Fruit fly (Drosophila melanogaster): ENCODE results near the gene Tdrd3.

The Tdrd3 gene

dm6 chr3L:14784949-14785408 is 1.6 kb upstream of the Tdrd3 start (continued):
- TF ChIP-seq exex (tag; optimal IDR thresholded peaks at IDR 0.05) = peak; percentile 90
- TF ChIP-seq CG17328 (GFP tag; IDR thresholded peaks at IDR 0.05) = peak; percentile 90
- no peak for TF ChIP-seq CG15479 (GFP tag; optimal IDR thresholded peaks at IDR 0.05)
- TF ChIP-seq sug (tag; optimal IDR thresholded peaks at IDR 0.05) = peak; percentile 93
- peak; percentile 72 for TF ChIP-seq Hey (tag; optimal IDR thresholded peaks at IDR 0.05)
- TF ChIP-seq fd3F (GFP tag; optimal IDR thresholded peaks at IDR 0.05) = peak; percentile 95
- peak; percentile 94 for TF ChIP-seq cato (GFP tag; optimal IDR thresholded peaks at IDR 0.05; ENCODE audit: borderline replicate concordance)
- peak; percentile 88 for TF ChIP-seq wor (GFP tag; IDR thresholded peaks at IDR 0.05)
- TF ChIP-seq Atf3 (GFP tag; optimal IDR thresholded peaks at IDR 0.05) = peak; percentile 92
- TF ChIP-seq TFAM (GFP tag; optimal IDR thresholded peaks at IDR 0.05) = peak; percentile 64
- peak; percentile 90 for TF ChIP-seq croc (GFP tag; conservative IDR thresholded peaks at IDR 0.05)
- TF ChIP-seq CG6175 (GFP tag; IDR thresholded peaks at IDR 0.05) = peak; percentile 76; the same call in 2 of the 3 replicates
- peak; percentile 92 for TF ChIP-seq CG10274 (GFP tag; optimal IDR thresholded peaks at IDR 0.05)
- TF ChIP-seq salm (tag; optimal IDR thresholded peaks at IDR 0.05) = peak; percentile 95
- peak; percentile 88 for TF ChIP-seq HLH3B (GFP tag; IDR thresholded peaks at IDR 0.05)
- TF ChIP-seq h (optimal IDR thresholded peaks at IDR 0.05) = no peak
- no peak for TF ChIP-seq sna (GFP tag; IDR thresholded peaks at IDR 0.05; ENCODE audit: partially characterized antibody)
- peak; percentile 96 for TF ChIP-seq CG6689 (GFP tag; IDR thresholded peaks at IDR 0.05)
- TF ChIP-seq CG9215 (GFP tag; IDR thresholded peaks at IDR 0.05) = peak; percentile 89
- TF ChIP-seq fd102C (GFP tag; optimal IDR thresholded peaks at IDR 0.05) = peak; percentile 60
- TF ChIP-seq CG33213 (GFP tag; optimal IDR thresholded peaks at IDR 0.05) = peak; percentile 90
- peak; percentile 88 for TF ChIP-seq CG30020 (tag; optimal IDR thresholded peaks at IDR 0.05)
- TF ChIP-seq Hr51 (GFP tag; optimal IDR thresholded peaks at IDR 0.05) = peak; percentile 90 to 98
- TF ChIP-seq CG18476 (GFP tag; optimal IDR thresholded peaks at IDR 0.05) = peak; percentile 97
- TF ChIP-seq CG3281 (GFP tag; optimal IDR thresholded peaks at IDR 0.05) = peak; percentile 98
- peak; percentile 64 for TF ChIP-seq CG6272 (GFP tag; IDR thresholded peaks at IDR 0.05)
- TF ChIP-seq D (optimal IDR thresholded peaks at IDR 0.05) = no peak
- TF ChIP-seq D (GFP tag; optimal IDR thresholded peaks at IDR 0.05) = peak; percentile 98
- TF ChIP-seq trem (tag; optimal IDR thresholded peaks at IDR 0.05) = peak; percentile 95
- TF ChIP-seq CG17361 (GFP tag; IDR thresholded peaks at IDR 0.05) = peak; percentile 99
- TF ChIP-seq gro (GFP tag; optimal IDR thresholded peaks at IDR 0.05) = peak; percentile 93
- TF ChIP-seq CG8290 (GFP tag; optimal IDR thresholded peaks at IDR 0.05) = peak; percentile 95
- TF ChIP-seq CG8290 (tag; optimal IDR thresholded peaks at IDR 0.05) = peak; percentile 74 to 91
- peak; percentile 96 for TF ChIP-seq caup (GFP tag; optimal IDR thresholded peaks at IDR 0.05; ENCODE audit: severe bottlenecking)
- no peak for TF ChIP-seq pzg (GFP tag; optimal IDR thresholded peaks at IDR 0.05)
- TF ChIP-seq fu2 (GFP tag; optimal IDR thresholded peaks at IDR 0.05) = peak; percentile 82
- peak; percentile 82 for TF ChIP-seq sima (GFP tag; optimal IDR thresholded peaks at IDR 0.05)
- TF ChIP-seq gcm (GFP tag; optimal IDR thresholded peaks at IDR 0.05) = peak; percentile 98
- no peak for TF ChIP-seq hth (optimal IDR thresholded peaks at IDR 0.05)
- peak; percentile 89; the same call in 2 of the 3 replicates for TF ChIP-seq so (GFP tag; IDR thresholded peaks at IDR 0.05)
- TF ChIP-seq lola (GFP tag; optimal IDR thresholded peaks at IDR 0.05) = peak in 1 of 3 experiments; percentile 98
- TF ChIP-seq CG7963 (GFP tag; IDR thresholded peaks at IDR 0.05; ENCODE audit: partially characterized antibody) = no peak
- peak; percentile 97 for TF ChIP-seq Abd-B (GFP tag; optimal IDR thresholded peaks at IDR 0.05)
- TF ChIP-seq jigr1 (GFP tag; IDR thresholded peaks at IDR 0.05) = peak; percentile 84; the same call in 2 of the 3 replicates
- peak; percentile 96 for TF ChIP-seq az2 (GFP tag; optimal IDR thresholded peaks at IDR 0.05)
- TF ChIP-seq crp (GFP tag; optimal IDR thresholded peaks at IDR 0.05) = peak in 1 of 2 experiments; percentile 49
- peak; percentile 97 for TF ChIP-seq tap (tag; optimal IDR thresholded peaks at IDR 0.05)
- peak; percentile 98 for TF ChIP-seq CG15269 (tag; optimal IDR thresholded peaks at IDR 0.05)
- TF ChIP-seq unpg (GFP tag; optimal IDR thresholded peaks at IDR 0.05) = peak; percentile 96
- TF ChIP-seq yki (optimal IDR thresholded peaks at IDR 0.05) = peak; percentile 16
